Fruit fly (Drosophila melanogaster): ENCODE results near the gene mge.

The mge gene

DNA sequence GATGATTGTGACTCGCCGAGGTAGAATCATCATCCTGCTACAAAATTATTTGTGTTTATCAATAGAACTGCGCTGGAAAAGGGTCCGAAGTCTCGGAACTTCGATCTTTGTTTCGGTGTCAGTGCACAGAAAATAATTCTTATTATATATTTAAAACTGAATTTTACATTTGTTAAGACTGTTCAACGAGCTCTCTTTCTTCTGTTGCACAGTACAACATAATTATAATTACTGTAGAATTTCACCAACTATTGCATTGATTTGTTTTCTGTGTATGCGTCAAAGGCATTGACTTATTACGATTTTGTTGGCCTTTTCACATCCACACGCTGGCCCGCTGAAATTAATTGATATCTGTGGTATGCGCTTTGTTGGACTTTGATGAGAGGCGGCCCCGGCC lies 46.3 kb downstream of the mge start:
- no peak for TF ChIP-seq tj (GFP tag; optimal IDR thresholded peaks at IDR 0.05)
- no peak for TF ChIP-seq CG5204 (GFP tag; optimal IDR thresholded peaks at IDR 0.05)
- no peak for TF ChIP-seq cnc (optimal IDR thresholded peaks at IDR 0.05)
- no peak for TF ChIP-seq bab1 (GFP tag; optimal IDR thresholded peaks at IDR 0.05)

DNA sequence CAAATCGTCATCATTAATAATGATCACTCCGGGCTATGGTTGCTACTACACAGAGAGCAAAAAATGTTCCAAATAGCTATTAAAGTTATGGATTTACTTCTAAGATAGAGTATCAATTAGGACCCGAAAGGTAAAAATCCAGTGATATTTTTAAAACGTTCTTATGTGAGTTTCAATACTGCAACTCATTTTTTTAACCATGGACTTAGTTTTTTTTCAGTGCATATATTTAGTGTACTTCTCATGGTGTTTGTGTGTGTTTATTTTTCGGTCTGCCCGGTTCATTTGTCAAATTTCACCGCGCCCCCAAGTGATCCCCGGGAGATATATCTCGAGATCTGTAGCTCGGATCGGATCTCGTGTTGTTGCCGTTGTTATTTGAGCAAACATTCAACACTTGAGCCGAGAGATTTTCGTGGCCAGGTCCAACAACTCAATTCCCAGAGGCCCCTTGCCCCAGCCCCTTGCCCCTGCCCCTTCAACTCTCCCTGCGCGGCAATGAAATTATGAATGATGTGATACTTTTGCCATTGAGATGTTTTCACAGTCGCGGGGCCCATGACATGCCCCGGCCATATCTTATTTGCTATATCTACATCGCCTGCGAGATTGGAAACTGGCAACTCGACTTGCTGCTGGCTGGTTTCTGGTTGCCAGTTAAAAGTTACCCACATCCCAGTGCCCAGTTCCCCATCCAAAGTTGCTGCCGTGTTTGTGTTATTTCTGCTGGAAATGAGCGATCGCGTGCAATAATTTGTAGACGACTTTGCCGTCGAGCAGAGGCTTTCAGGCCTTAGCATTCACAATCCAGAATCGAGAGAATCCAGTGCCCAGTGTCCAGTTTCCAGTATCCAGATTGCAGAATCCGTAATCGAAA lies 47.0 kb downstream of the mge start:
- TF ChIP-seq Crg-1 (GFP tag; optimal IDR thresholded peaks at IDR 0.05) = no peak
- no peak for TF ChIP-seq CG14711 (tag; optimal IDR thresholded peaks at IDR 0.05)
- TF ChIP-seq pad (GFP tag; optimal IDR thresholded peaks at IDR 0.05) = no peak
- TF ChIP-seq CG1620 (GFP tag; optimal IDR thresholded peaks at IDR 0.05) = no peak
- TF ChIP-seq cnc (optimal IDR thresholded peaks at IDR 0.05) = no peak
- TF ChIP-seq Mnt (GFP tag; optimal IDR thresholded peaks at IDR 0.05) = no peak
